Fruit fly (Drosophila melanogaster): ENCODE results near the gene Pfas.

DNA sequence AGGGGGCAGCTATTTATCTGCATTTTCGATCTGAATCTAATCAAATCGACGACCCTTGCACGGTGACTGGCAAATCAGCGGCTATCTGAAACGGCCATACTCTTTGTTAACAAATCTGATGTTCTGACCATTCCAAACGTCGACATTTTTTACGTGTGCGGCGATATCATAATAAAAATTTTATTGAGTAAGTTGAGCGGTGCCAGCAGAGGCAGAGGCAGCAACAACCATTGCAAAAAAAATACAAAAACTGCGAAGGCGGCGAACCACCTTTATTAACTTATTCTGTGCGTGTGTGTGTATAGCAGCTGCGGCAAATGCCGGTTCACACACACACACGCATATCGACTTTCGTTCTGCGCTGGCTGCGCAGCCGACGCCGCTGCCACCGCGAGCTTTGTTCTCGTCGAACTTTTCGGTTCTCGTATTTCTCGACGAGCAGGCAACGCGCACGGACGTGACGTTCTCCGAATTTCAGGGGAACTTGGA lies 36.4 kb upstream of the Pfas start, which contains the start of gene Kr-h1:
- TF ChIP-seq CG15710 (tag; optimal IDR thresholded peaks at IDR 0.05) = no peak
- TF ChIP-seq D1 (tag; optimal IDR thresholded peaks at IDR 0.05) = no peak
- no peak for TF ChIP-seq CG32121 (GFP tag; IDR thresholded peaks at IDR 0.05)
- TF ChIP-seq EcR (GFP tag; optimal IDR thresholded peaks at IDR 0.05) = no peak
- TF ChIP-seq CG9948 (tag; optimal IDR thresholded peaks at IDR 0.05) = no peak
- no peak for TF ChIP-seq fd96Ca (GFP tag; IDR thresholded peaks at IDR 0.05)

Measured in whole organism, pupa.